Worm (Caenorhabditis elegans) whole organism, mixed stage, embryonic: Measurements from ENCODE around the gene R09F10.5.
A peak's percentile ranks its signal among the peaks of the same experiment; 100 is the strongest.

Experiments
- M03D4.4 ChIP-seq: sonication (generic microtip); optimal IDR thresholded peaks from 2 replicates; lab custom pipeline; 2017; ENCODE audit warnings: mild to moderate bottlenecking, missing genetic modification characterization, missing compliant biosample characterization
- bed-3 ChIP-seq: fragments of 200-800 bp; sonication (Bioruptor generic); optimal IDR thresholded peaks from 3 replicates; lab custom pipeline; 2018; ENCODE audit warnings: mild to moderate bottlenecking, missing genetic modification characterization, moderate library complexity, missing compliant biosample characterization
- blmp-1 ChIP-seq: fragments of 150-350 bp; optimal IDR thresholded peaks from 2 replicates; lab custom pipeline; 2014; ENCODE audit warnings: missing biosample characterization, missing genetic modification characterization
- ceh-39 ChIP-seq: fragments of 150-350 bp; optimal IDR thresholded peaks from 2 replicates; lab custom pipeline; 2014; ENCODE audit warnings: missing biosample characterization, missing genetic modification characterization
- ceh-43 ChIP-seq: fragments of 200-800 bp; sonication (Bioruptor generic); optimal IDR thresholded peaks from 2 replicates; lab custom pipeline; 2018; ENCODE audit warnings: mild to moderate bottlenecking, missing genetic modification characterization, moderate library complexity, missing compliant biosample characterization
- ceh-83 ChIP-seq: fragments of 200-800 bp; sonication (Bioruptor generic); optimal IDR thresholded peaks from 2 replicates; lab custom pipeline; 2018; ENCODE audit warnings: mild to moderate bottlenecking, missing genetic modification characterization, missing compliant biosample characterization
- ces-1 ChIP-seq: fragments of 150-350 bp; optimal IDR thresholded peaks from 2 replicates; lab custom pipeline; 2014; ENCODE audit warnings: missing biosample characterization, missing genetic modification reagents, missing genetic modification characterization
- cnd-1 ChIP-seq: fragments of 200-800 bp; sonication (Bioruptor generic); optimal IDR thresholded peaks from 2 replicates; lab custom pipeline; 2018; ENCODE audit warnings: mild to moderate bottlenecking, missing genetic modification characterization, missing compliant biosample characterization
- drap-1 ChIP-seq: fragments of 200-800 bp; sonication (Bioruptor generic); optimal IDR thresholded peaks from 3 replicates; lab custom pipeline; 2018; ENCODE audit warnings: mild to moderate bottlenecking, missing genetic modification characterization, missing compliant biosample characterization
- elt-1 ChIP-seq: sonication (generic microtip); optimal IDR thresholded peaks from 2 replicates; lab custom pipeline; 2017; ENCODE audit warnings: missing genetic modification characterization, mild to moderate bottlenecking, missing compliant biosample characterization, antibody characterized with exemption, moderate library complexity, borderline replicate concordance; ENCODE audit not compliant: insufficient read depth
- elt-3 ChIP-seq: fragments of 150-350 bp; optimal IDR thresholded peaks from 2 replicates; lab custom pipeline; 2014; ENCODE audit warnings: missing biosample characterization, missing genetic modification characterization
- flh-1 ChIP-seq: fragments of 200-800 bp; sonication (Bioruptor generic); optimal IDR thresholded peaks from 2 replicates; lab custom pipeline; 2018; ENCODE audit warnings: mild to moderate bottlenecking, missing genetic modification characterization, moderate library complexity, missing compliant biosample characterization
- ham-2 ChIP-seq: fragments of 200-800 bp; sonication (Bioruptor generic); optimal IDR thresholded peaks from 2 replicates; lab custom pipeline; 2018; ENCODE audit warnings: mild to moderate bottlenecking, missing genetic modification characterization, missing compliant biosample characterization
- hlh-1 ChIP-seq: fragments of 150-350 bp; optimal IDR thresholded peaks from 2 replicates; lab custom pipeline; 2014; ENCODE audit warnings: missing biosample characterization, missing genetic modification reagents, missing genetic modification characterization
- lin-13 ChIP-seq: fragments of 150-350 bp; optimal IDR thresholded peaks from 2 replicates; lab custom pipeline; 2014; ENCODE audit warnings: missing biosample characterization, missing genetic modification characterization
- lin-32 ChIP-seq: fragments of 200-800 bp; sonication (Bioruptor generic); optimal IDR thresholded peaks from 2 replicates; lab custom pipeline; 2018; ENCODE audit warnings: mild to moderate bottlenecking, missing genetic modification characterization, missing compliant biosample characterization
- mab-5 ChIP-seq: fragments of 150-350 bp; optimal IDR thresholded peaks from 2 replicates; lab custom pipeline; 2014; ENCODE audit warnings: missing biosample characterization, missing genetic modification characterization
- mep-1 ChIP-seq: fragments of 150-350 bp; optimal IDR thresholded peaks from 2 replicates; lab custom pipeline; 2017; ENCODE audit warnings: missing biosample characterization, missing genetic modification reagents, missing genetic modification characterization, inconsistent platforms
- mls-2 ChIP-seq: sonication (generic microtip); optimal IDR thresholded peaks from 2 replicates; lab custom pipeline; 2016; ENCODE audit warnings: mild to moderate bottlenecking, missing genetic modification characterization, moderate library complexity, missing compliant biosample characterization
- nhr-12 ChIP-seq: fragments of 150-350 bp; optimal IDR thresholded peaks from 2 replicates; lab custom pipeline; 2014; ENCODE audit warnings: missing biosample characterization, missing genetic modification characterization
- nhr-2 ChIP-seq: fragments of 150-350 bp; optimal IDR thresholded peaks from 2 replicates; lab custom pipeline; 2014; ENCODE audit warnings: missing biosample characterization, missing genetic modification characterization
- nhr-237 ChIP-seq: fragments of 150-350 bp; optimal IDR thresholded peaks from 2 replicates; lab custom pipeline; 2014; ENCODE audit warnings: missing biosample characterization, missing genetic modification characterization
- nhr-28 ChIP-seq: fragments of 150-350 bp; optimal IDR thresholded peaks from 2 replicates; lab custom pipeline; 2014; ENCODE audit warnings: missing biosample characterization, missing genetic modification characterization
- nhr-76 ChIP-seq: sonication (generic microtip); optimal IDR thresholded peaks from 2 replicates; lab custom pipeline; 2017; ENCODE audit warnings: missing biosample characterization, missing genetic modification characterization
- pha-4 ChIP-seq: fragments of 150-350 bp; optimal IDR thresholded peaks from 2 replicates; lab custom pipeline; 2018; ENCODE audit warnings: missing biosample characterization, missing genetic modification reagents, missing genetic modification characterization
- sem-2 ChIP-seq: fragments of 200-800 bp; sonication (Bioruptor generic); optimal IDR thresholded peaks from 2 replicates; lab custom pipeline; 2018; ENCODE audit warnings: mild to moderate bottlenecking, missing genetic modification characterization, missing compliant biosample characterization
- snpc-4 ChIP-seq: fragments of 150-350 bp; optimal IDR thresholded peaks from 2 replicates; lab custom pipeline; 2014; ENCODE audit warnings: missing biosample characterization, missing genetic modification characterization
- sptf-1 ChIP-seq: sonication (generic microtip); optimal IDR thresholded peaks from 2 replicates; lab custom pipeline; 2017; ENCODE audit warnings: mild to moderate bottlenecking, missing genetic modification characterization, moderate library complexity, missing compliant biosample characterization
- tbx-8 ChIP-seq: fragments of 200-800 bp; sonication (Bioruptor generic); optimal IDR thresholded peaks from 2 replicates; lab custom pipeline; 2018; ENCODE audit warnings: mild to moderate bottlenecking, missing genetic modification characterization, moderate library complexity, missing compliant biosample characterization
- unc-120 ChIP-seq: sonication (generic microtip); optimal IDR thresholded peaks from 2 replicates; lab custom pipeline; 2017; ENCODE audit warnings: missing genetic modification characterization, missing compliant biosample characterization; ENCODE audit not compliant: poor library complexity, severe bottlenecking
- unc-39 ChIP-seq: fragments of 150-350 bp; optimal IDR thresholded peaks from 2 replicates; lab custom pipeline; 2014; ENCODE audit warnings: missing biosample characterization, missing genetic modification characterization
- unc-62 ChIP-seq: fragments of 150-350 bp; optimal IDR thresholded peaks from 2 replicates; lab custom pipeline; 2014; ENCODE audit warnings: missing biosample characterization, missing genetic modification reagents, missing genetic modification characterization
- zip-8 ChIP-seq: fragments of 150-350 bp; optimal IDR thresholded peaks from 2 replicates; lab custom pipeline; 2014; ENCODE audit warnings: missing biosample characterization, missing genetic modification characterization
- ztf-11 ChIP-seq: fragments of 150-350 bp; optimal IDR thresholded peaks from 2 replicates; lab custom pipeline; 2014; ENCODE audit warnings: missing biosample characterization, missing genetic modification characterization

R09F10.5 gene

ce11 chrX:8302803-8303202 lies 4.7 kb downstream of the R09F10.5 start:
- TF ChIP-seq flh-1 (GFP tag; lab: Kevin White, UChicago) (no peak), ceh-83 (GFP tag; lab: Kevin White, UChicago) (no peak), elt-1 (tag; lab: Kevin White, UChicago) (no peak), bed-3 (no peak), pha-4 (no peak), mab-5 (tag; lab: Kevin White, UChicago) (no peak), tbx-8 (GFP tag; lab: Kevin White, UChicago) (no peak), nhr-76 (tag; lab: Kevin White, UChicago) (no peak), nhr-28 (tag; lab: Kevin White, UChicago) (no peak), lin-13 (tag; lab: Kevin White, UChicago) (no peak), lin-32 (no peak), sptf-1 (no peak), nhr-237 (tag; lab: Kevin White, UChicago) (no peak), ceh-43 (GFP tag; lab: Kevin White, UChicago) (no peak)
- TF ChIP-seq, all 35 proteins: peak for 0

- TF ChIP-seq flh-1 (GFP tag; lab: Kevin White, UChicago) = no peak
- no peak for TF ChIP-seq ceh-83 (GFP tag; lab: Kevin White, UChicago)
- TF ChIP-seq cnd-1 = no peak
- TF ChIP-seq, all 35 proteins: peak for 0
These were observed 5.2 kb downstream of the R09F10.5 start, which contains the start of gene inx-5 for ce11 chrX:8302299-8302698. inx-5 (minus strand) TSS chrX:8302399.

ce11 chrX:8299554-8299953 lies 7.9 kb downstream of the R09F10.5 start, which contains the start of gene ced-13:
ced-13 (minus strand) TSS chrX:8299654.
- TF ChIP-seq snpc-4 (tag; lab: Kevin White, UChicago) (no peak), drap-1 (GFP tag; lab: Kevin White, UChicago) (no peak), ztf-11 (no peak), ceh-39 (no peak), hlh-1 (tag; lab: Kevin White, UChicago) (no peak), mab-5 (tag; lab: Kevin White, UChicago) (no peak), nhr-76 (tag; lab: Kevin White, UChicago) (no peak), pha-4 (no peak), nhr-2 (no peak), sptf-1 (no peak)

ce11 chrX:8297333-8297732 lies 10.2 kb downstream of the R09F10.5 start:
- TF ChIP-seq ces-1 (no peak), mep-1 (tag; lab: Kevin White, UChicago) (no peak), nhr-12 (tag; lab: Kevin White, UChicago) (no peak)

- TF ChIP-seq sptf-1 = no peak
- no peak for TF ChIP-seq mls-2 (tag; lab: Kevin White, UChicago)
- TF ChIP-seq ces-1 = no peak
- no peak for TF ChIP-seq snpc-4 (tag; lab: Kevin White, UChicago)
- TF ChIP-seq nhr-76 (tag; lab: Kevin White, UChicago) = no peak
- TF ChIP-seq ham-2 (GFP tag; lab: Kevin White, UChicago) = no peak
- no peak for TF ChIP-seq nhr-237 (tag; lab: Kevin White, UChicago)
- TF ChIP-seq unc-120 (tag; lab: Kevin White, UChicago) = no peak
- no peak for TF ChIP-seq lin-32
These were observed 12.9 kb downstream of the R09F10.5 start, which contains the start of gene R09F10.3 for ce11 chrX:8294586-8294985. R09F10.3 (plus strand) TSS chrX:8294625.

ce11 chrX:8286740-8287299 lies 20.7 kb downstream of the R09F10.5 start, which contains the start of gene sec-16A.2:
sec-16A.2 (plus strand) TSS chrX:8287249.
- TF ChIP-seq sptf-1 (peak; percentile 33), bed-3 (no peak), nhr-2 (no peak), ceh-83 (GFP tag; lab: Kevin White, UChicago) (no peak), blmp-1 (tag; lab: Kevin White, UChicago) (no peak), M03D4.4 (no peak), elt-1 (tag; lab: Kevin White, UChicago) (no peak), ztf-11 (no peak), unc-120 (tag; lab: Kevin White, UChicago) (peak; percentile 88), tbx-8 (GFP tag; lab: Kevin White, UChicago) (no peak), ces-1 (no peak), flh-1 (GFP tag; lab: Kevin White, UChicago) (no peak), sem-2 (GFP tag; lab: Kevin White, UChicago) (no peak), unc-39 (tag; lab: Kevin White, UChicago) (no peak), nhr-12 (tag; lab: Kevin White, UChicago) (no peak), zip-8 (tag; lab: Kevin White, UChicago) (no peak), pha-4 (peak; percentile 59), lin-32 (no peak), drap-1 (GFP tag; lab: Kevin White, UChicago) (peak; percentile 59), mab-5 (tag; lab: Kevin White, UChicago) (no peak), ham-2 (GFP tag; lab: Kevin White, UChicago) (no peak), ceh-43 (GFP tag; lab: Kevin White, UChicago) (no peak), cnd-1 (peak; percentile 17), lin-13 (tag; lab: Kevin White, UChicago) (peak; percentile 9), snpc-4 (tag; lab: Kevin White, UChicago) (no peak), mep-1 (tag; lab: Kevin White, UChicago) (peak; percentile 92), ceh-39 (peak; percentile 68), nhr-28 (tag; lab: Kevin White, UChicago) (no peak), unc-62 (GFP tag; lab: Kevin White, UChicago) (no peak), hlh-1 (tag; lab: Kevin White, UChicago) (peak; percentile 43), nhr-76 (tag; lab: Kevin White, UChicago) (no peak), elt-3 (tag; lab: Kevin White, UChicago) (no peak)
